Worm (Caenorhabditis elegans): ENCODE results near the gene C07B5.4.

Gene C07B5.4

ce11 chrX:9540464-9540863 is 11.0 kb downstream of the C07B5.4 start (continued):
- peak; percentile 23 for TF ChIP-seq unc-62 (GFP tag; optimal IDR thresholded peaks at IDR 0.05)
- TF ChIP-seq die-1 (tag; optimal IDR thresholded peaks at IDR 0.05), result no peak
- no peak for TF ChIP-seq rpc-1 (optimal IDR thresholded peaks at IDR 0.05)
- no peak for TF ChIP-seq rpc-1 (tag; optimal IDR thresholded peaks at IDR 0.05)
- TF ChIP-seq mes-4 (tag; optimal IDR thresholded peaks at IDR 0.05), result no peak
- no peak for TF ChIP-seq K12H6.12 (tag; optimal IDR thresholded peaks at IDR 0.05)
- TF ChIP-seq K11D2.4 (GFP tag; IDR thresholded peaks at IDR 0.05), result no peak
- TF ChIP-seq pha-4 (tag; optimal IDR thresholded peaks at IDR 0.05), result peak; percentile 52
- TF ChIP-seq C17E4.6 (GFP tag; IDR thresholded peaks at IDR 0.05), result no peak
- no peak for TF ChIP-seq zim-3 (tag; optimal IDR thresholded peaks at IDR 0.05)
- no peak for TF ChIP-seq F33H1.4 (GFP tag; IDR thresholded peaks at IDR 0.05)
- TF ChIP-seq rcor-1 (GFP tag; IDR thresholded peaks at IDR 0.05), result no peak
- no peak for TF ChIP-seq cebp-1 (GFP tag; IDR thresholded peaks at IDR 0.05)
- peak; percentile 43 for TF ChIP-seq cebp-1 (tag; optimal IDR thresholded peaks at IDR 0.05)
- TF ChIP-seq snpc-1.3 (tag; optimal IDR thresholded peaks at IDR 0.05; ENCODE audit: insufficient read depth), result no peak
- TF ChIP-seq snpc-3.4 (tag; optimal IDR thresholded peaks at IDR 0.05), result no peak
- no peak for TF ChIP-seq nhr-120 (GFP tag; IDR thresholded peaks at IDR 0.05)
- no peak for TF ChIP-seq Y53F4B.3 (GFP tag; IDR thresholded peaks at IDR 0.05)
- no peak for TF ChIP-seq tbx-9 (tag; optimal IDR thresholded peaks at IDR 0.05; ENCODE audit: borderline replicate concordance)
- TF ChIP-seq chd-7 (tag; optimal IDR thresholded peaks at IDR 0.05), result no peak
- no peak for TF ChIP-seq ccch-3 (GFP tag; optimal IDR thresholded peaks at IDR 0.05)
- TF ChIP-seq nfyb-1 (GFP tag; IDR thresholded peaks at IDR 0.05), result no peak
- TF ChIP-seq ceh-100 (GFP tag; IDR thresholded peaks at IDR 0.05), result no peak
- no peak for TF ChIP-seq somi-1 (GFP tag; optimal IDR thresholded peaks at IDR 0.05)
- TF ChIP-seq akir-1 (GFP tag; optimal IDR thresholded peaks at IDR 0.05), result no peak
- TF ChIP-seq hmg-20 (GFP tag; IDR thresholded peaks at IDR 0.05), result no peak
- no peak for TF ChIP-seq fkh-3 (tag; optimal IDR thresholded peaks at IDR 0.05)
- TF ChIP-seq T26A5.8 (tag; optimal IDR thresholded peaks at IDR 0.05), result no peak
- no peak for TF ChIP-seq attf-5 (GFP tag; optimal IDR thresholded peaks at IDR 0.05)
- TF ChIP-seq Y95B8A.8 (GFP tag; IDR thresholded peaks at IDR 0.05), result no peak
- no peak for TF ChIP-seq let-526 (GFP tag; IDR thresholded peaks at IDR 0.05)
- TF ChIP-seq ztf-28 (GFP tag; IDR thresholded peaks at IDR 0.05), result no peak
- TF ChIP-seq D2030.7 (GFP tag; IDR thresholded peaks at IDR 0.05), result no peak
- no peak for TF ChIP-seq cebp-2 (GFP tag; IDR thresholded peaks at IDR 0.05)
- no peak for TF ChIP-seq nfya-1 (tag; optimal IDR thresholded peaks at IDR 0.05; ENCODE audit: borderline replicate concordance, insufficient read depth)
- no peak for TF ChIP-seq F57A8.1 (GFP tag; optimal IDR thresholded peaks at IDR 0.05)
- TF ChIP-seq him-1 (tag; optimal IDR thresholded peaks at IDR 0.05), result no peak
- no peak for TF ChIP-seq xnd-1 (tag; optimal IDR thresholded peaks at IDR 0.05)
- peak; percentile 39 for TF ChIP-seq tbp1 (GFP tag; optimal IDR thresholded peaks at IDR 0.05)
- TF ChIP-seq mcd-1 (GFP tag; IDR thresholded peaks at IDR 0.05), result no peak
- TF ChIP-seq ZK185.1 (tag; optimal IDR thresholded peaks at IDR 0.05; ENCODE audit: poor library complexity, severe bottlenecking), result no peak
- TF ChIP-seq lag-1 (GFP tag; IDR thresholded peaks at IDR 0.05), result no peak
- no peak for TF ChIP-seq egl-44 (GFP tag; IDR thresholded peaks at IDR 0.05)

All from whole organism, young adult.